Worm (Caenorhabditis elegans): ENCODE results near the gene fbxb-72.

fbxb-72 gene

DNA sequence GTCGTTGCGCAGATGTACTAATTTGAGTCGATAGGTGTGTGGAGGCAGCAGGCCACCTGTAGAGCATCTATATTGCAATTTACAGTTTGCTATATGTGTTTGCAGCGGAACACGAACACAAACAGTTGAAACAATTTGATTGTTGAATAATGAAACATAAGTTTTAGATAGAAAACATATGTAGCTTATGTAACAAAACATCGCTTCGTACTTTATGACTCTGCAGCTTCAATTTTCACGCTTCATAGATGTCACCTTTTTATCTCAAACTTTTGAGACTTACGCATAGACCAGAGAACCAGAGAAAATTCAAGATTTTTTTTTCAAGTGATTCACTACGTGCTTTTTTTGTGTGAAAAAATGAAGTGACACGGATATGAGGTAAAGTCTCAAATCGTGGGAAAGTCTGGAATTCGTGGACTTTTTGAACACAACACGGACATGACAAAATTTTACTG, at the start of gene fbxb-72:
Gene fbxb-72 (minus strand): TSS at position 58 of the 458 bp plus-strand sequence.
- TF ChIP-seq ceh-44 (GFP tag; IDR thresholded peaks at IDR 0.05) = no peak
- TF ChIP-seq aha-1 (tag) = peak; percentile 95
- no peak for TF ChIP-seq zip-11 (GFP tag; IDR thresholded peaks at IDR 0.05)
- TF ChIP-seq mxl-3 (GFP tag; optimal IDR thresholded peaks at IDR 0.05) = peak; percentile 42
- no peak for TF ChIP-seq daf-19 (GFP tag; conservative IDR thresholded peaks at IDR 0.05)
- no peak for TF ChIP-seq ceh-62 (tag; optimal IDR thresholded peaks at IDR 0.05)
- TF ChIP-seq mdl-1 (tag; optimal IDR thresholded peaks at IDR 0.05) = no peak
- TF ChIP-seq F10B5.3 (tag; optimal IDR thresholded peaks at IDR 0.05) = no peak
- peak; percentile 68 for TF ChIP-seq nhr-48 (tag; optimal IDR thresholded peaks at IDR 0.05)
- peak; percentile 45 for TF ChIP-seq nhr-28 (tag; optimal IDR thresholded peaks at IDR 0.05)
- TF ChIP-seq nhr-10 (tag; optimal IDR thresholded peaks at IDR 0.05) = peak; percentile 96
- peak; percentile 76; the same call in 1 of the 2 replicates for TF ChIP-seq php-3 (GFP tag; IDR thresholded peaks at IDR 0.05)
- TF ChIP-seq snpc-1.2 (GFP tag; IDR thresholded peaks at IDR 0.05) = peak; percentile 58; the same call in 1 of the 2 replicates
- peak; percentile 83 for TF ChIP-seq zip-2 (tag; optimal IDR thresholded peaks at IDR 0.05)
- no peak for TF ChIP-seq attf-4 (tag; optimal IDR thresholded peaks at IDR 0.05)
- no peak for TF ChIP-seq nhr-111 (GFP tag; optimal IDR thresholded peaks at IDR 0.05)
- TF ChIP-seq lir-3 (tag; optimal IDR thresholded peaks at IDR 0.05) = no peak
- TF ChIP-seq pha-4 (GFP tag; IDR thresholded peaks at IDR 0.05) = peak; percentile 67; the same call in 1 of the 2 replicates
- TF ChIP-seq pha-4 (tag; optimal IDR thresholded peaks at IDR 0.05) = no peak
- no peak for TF ChIP-seq daf-12 (tag; optimal IDR thresholded peaks at IDR 0.05)
- peak; percentile 96 for TF ChIP-seq mep-1 (tag; optimal IDR thresholded peaks at IDR 0.05)
- TF ChIP-seq mes-2 (tag; optimal IDR thresholded peaks at IDR 0.05; ENCODE audit: poor library complexity, severe bottlenecking) = peak; percentile 86
- TF ChIP-seq Y75B8A.6 (GFP tag; IDR thresholded peaks at IDR 0.05) = peak; percentile 69; the same call in 1 of the 2 replicates
- no peak for TF ChIP-seq madf-5 (GFP tag; IDR thresholded peaks at IDR 0.05)
- TF ChIP-seq fos-1 (tag; optimal IDR thresholded peaks at IDR 0.05) = no peak
- peak; percentile 59 for TF ChIP-seq ceh-20 (GFP tag; IDR thresholded peaks at IDR 0.05)
- TF ChIP-seq madf-9 (GFP tag; conservative IDR thresholded peaks at IDR 0.05) = no peak
- TF ChIP-seq lin-29 (GFP tag; IDR thresholded peaks at IDR 0.05) = no peak; the same call in 1 of the 2 replicates
- TF ChIP-seq zfp-2 (tag; optimal IDR thresholded peaks at IDR 0.05) = no peak
- peak; percentile 13 for TF ChIP-seq gei-8 (GFP tag; optimal IDR thresholded peaks at IDR 0.05)
- no peak for TF ChIP-seq daf-8 (GFP tag; IDR thresholded peaks at IDR 0.05)
- peak; percentile 43 for TF ChIP-seq hlh-30 (tag; optimal IDR thresholded peaks at IDR 0.05; ENCODE audit: insufficient read depth)
- TF ChIP-seq dmd-9 (GFP tag; IDR thresholded peaks at IDR 0.05) = no peak; the same call in 1 of the 2 replicates
- TF ChIP-seq egl-43 (GFP tag; IDR thresholded peaks at IDR 0.05) = no peak
- TF ChIP-seq egl-27 (tag; optimal IDR thresholded peaks at IDR 0.05) = no peak
- TF ChIP-seq dve-1 (tag; optimal IDR thresholded peaks at IDR 0.05; ENCODE audit: insufficient read depth) = peak; percentile 90
- peak; percentile 41 to 93 for TF ChIP-seq daf-16 (GFP tag; optimal IDR thresholded peaks at IDR 0.05)
- TF ChIP-seq daf-16 (tag; optimal IDR thresholded peaks at IDR 0.05) = peak; percentile 89
- peak; percentile 33 for TF ChIP-seq Y5F2A.4 (GFP tag; optimal IDR thresholded peaks at IDR 0.05)
- peak; percentile 24; the same call in 1 of the 2 replicates for TF ChIP-seq mxl-2 (GFP tag; conservative IDR thresholded peaks at IDR 0.05)
- no peak for TF ChIP-seq sdz-12 (GFP tag; optimal IDR thresholded peaks at IDR 0.05)
- TF ChIP-seq ZK546.5 (tag; optimal IDR thresholded peaks at IDR 0.05) = no peak
- no peak for TF ChIP-seq R02D3.7 (tag; optimal IDR thresholded peaks at IDR 0.05)
- no peak; the same call in 1 of the 2 replicates for TF ChIP-seq lin-1 (GFP tag; IDR thresholded peaks at IDR 0.05)
- peak; percentile 75 for TF ChIP-seq duxl-1 (tag; optimal IDR thresholded peaks at IDR 0.05; ENCODE audit: poor library complexity)
- TF ChIP-seq tra-1 (GFP tag; IDR thresholded peaks at IDR 0.05) = no peak; the same call in 1 of the 2 replicates
- no peak for TF ChIP-seq nhr-237 (tag; optimal IDR thresholded peaks at IDR 0.05)
- TF ChIP-seq skn-1 (tag; optimal IDR thresholded peaks at IDR 0.05) = no peak
- no peak for TF ChIP-seq ZK337.2 (GFP tag; IDR thresholded peaks at IDR 0.05)
- no peak for TF ChIP-seq jun-1 (tag; optimal IDR thresholded peaks at IDR 0.05)
- TF ChIP-seq nhr-11 (tag; optimal IDR thresholded peaks at IDR 0.05) = peak; percentile 49
- TF ChIP-seq lin-15B (tag; optimal IDR thresholded peaks at IDR 0.05) = no peak

Data from whole organism, L4 larva.